Fruit fly (Drosophila melanogaster) whole organism, prepupa: ENCODE results near the gene CG18599.
A peak's percentile ranks its signal among the peaks of the same experiment; 100 is the strongest.

Experiments
- CG10669 ChIP-seq: fragments of 200-800 bp; sonication (Bioruptor generic); optimal IDR thresholded peaks from 3 replicates; lab custom pipeline; 2018; ENCODE audit warnings: missing biosample characterization, mild to moderate bottlenecking, missing genetic modification characterization, moderate library complexity
- CG11294 ChIP-seq: fragments of 200-800 bp; sonication (Bioruptor generic); IDR thresholded peaks from 2 replicates; pipeline ENCODE4 v1.3.6; 2022; ENCODE audit warnings: missing biosample characterization, missing genetic modification characterization
- CG11762 ChIP-seq: fragments of 200-800 bp; sonication (Bioruptor generic); optimal IDR thresholded peaks from 3 replicates; lab custom pipeline; 2016; ENCODE audit warnings: missing biosample characterization, missing genetic modification characterization; ENCODE audit not compliant: insufficient read depth
- CG3032 ChIP-seq: fragments of 200-800 bp; optimal IDR thresholded peaks from 2 replicates; lab custom pipeline; 2019; ENCODE audit warnings: missing biosample characterization, mild to moderate bottlenecking, missing genetic modification characterization, moderate library complexity
- CG31627 ChIP-seq: fragments of 200-800 bp; sonication (Bioruptor generic); optimal IDR thresholded peaks from 3 replicates; lab custom pipeline; 2016; ENCODE audit warnings: missing biosample characterization, missing genetic modification characterization
- CG32006 ChIP-seq: fragments of 200-800 bp; sonication (Bioruptor generic); optimal IDR thresholded peaks from 3 replicates; lab custom pipeline; 2017; ENCODE audit warnings: missing biosample characterization, mild to moderate bottlenecking, missing genetic modification characterization
- CG34406 ChIP-seq: fragments of 200-800 bp; sonication (Bioruptor generic); optimal IDR thresholded peaks from 3 replicates; lab custom pipeline; 2016; ENCODE audit warnings: missing biosample characterization, missing genetic modification characterization
- CG3919 ChIP-seq: fragments of 200-800 bp; sonication (Bioruptor generic); optimal IDR thresholded peaks from 3 replicates; lab custom pipeline; 2016; ENCODE audit warnings: missing biosample characterization, missing genetic modification characterization
- CG4318 ChIP-seq: fragments of 200-800 bp; sonication (Bioruptor generic); optimal IDR thresholded peaks from 3 replicates; lab custom pipeline; 2017; ENCODE audit warnings: missing biosample characterization, mild to moderate bottlenecking, missing genetic modification characterization
- CG6163 ChIP-seq: fragments of 200-800 bp; sonication (Bioruptor generic); IDR thresholded peaks from 3 replicates; pipeline ENCODE4 v1.3.6; 2022; ENCODE audit warnings: missing biosample characterization, missing genetic modification characterization
- CG6276 ChIP-seq: fragments of 200-800 bp; sonication (Bioruptor generic); optimal IDR thresholded peaks from 2 replicates; lab custom pipeline; 2017; ENCODE audit warnings: missing biosample characterization, mild to moderate bottlenecking, missing genetic modification characterization
- CG6792 ChIP-seq: fragments of 200-800 bp; sonication (Bioruptor generic); optimal IDR thresholded peaks from 3 replicates; lab custom pipeline; 2016; ENCODE audit warnings: missing biosample characterization, missing genetic modification characterization
- CG6808 ChIP-seq: fragments of 200-800 bp; sonication (Bioruptor generic); optimal IDR thresholded peaks from 3 replicates; lab custom pipeline; 2017; ENCODE audit warnings: missing biosample characterization, missing genetic modification characterization, mild to moderate bottlenecking, moderate library complexity, missing genetic modification reagents
- CG7368 ChIP-seq: fragments of 200-800 bp; sonication (Bioruptor generic); optimal IDR thresholded peaks from 3 replicates; lab custom pipeline; 2016; ENCODE audit warnings: missing biosample characterization, missing genetic modification characterization
- CG8319 ChIP-seq: fragments of 200-800 bp; sonication (Bioruptor generic); optimal IDR thresholded peaks from 3 replicates; lab custom pipeline; 2016; ENCODE audit warnings: missing biosample characterization, missing genetic modification characterization
- Eip75B ChIP-seq: fragments of 200-800 bp; sonication (Bioruptor generic); optimal IDR thresholded peaks from 3 replicates; lab custom pipeline; 2016; ENCODE audit warnings: missing biosample characterization, missing genetic modification characterization
- Eip78C ChIP-seq: fragments of 200-800 bp; sonication (Bioruptor generic); peaks from one replicate; lab custom pipeline; 2016; ENCODE audit warnings: missing biosample characterization, missing genetic modification characterization
- Eip93F ChIP-seq: fragments of 200-800 bp; sonication (Bioruptor generic); optimal IDR thresholded peaks from 2 replicates; lab custom pipeline; 2016; ENCODE audit warnings: missing biosample characterization, mild to moderate bottlenecking, missing genetic modification characterization
- Ets96B ChIP-seq: fragments of 200-800 bp; optimal IDR thresholded peaks from 2 replicates; lab custom pipeline; 2019; ENCODE audit warnings: missing biosample characterization, mild to moderate bottlenecking, missing genetic modification characterization, moderate library complexity
- Gug ChIP-seq: fragments of 200-800 bp; sonication (Bioruptor generic); IDR thresholded peaks from 2 replicates; pipeline ENCODE4 v1.3.6; 2022; ENCODE audit warnings: missing biosample characterization, missing genetic modification characterization
- Hr38 ChIP-seq: sonication (Bioruptor generic); optimal IDR thresholded peaks from 2 replicates; lab custom pipeline; 2016; ENCODE audit warnings: missing biosample characterization, missing genetic modification characterization
- Hr39 ChIP-seq: fragments of 200-800 bp; sonication (Bioruptor generic); optimal IDR thresholded peaks from 2 replicates; lab custom pipeline; 2016; ENCODE audit warnings: missing biosample characterization, missing genetic modification characterization
- Hr4 ChIP-seq: fragments of 200-800 bp; sonication (Bioruptor generic); optimal IDR thresholded peaks from 3 replicates; lab custom pipeline; 2016; ENCODE audit warnings: missing biosample characterization, missing genetic modification characterization
- Lpt ChIP-seq: fragments of 200-800 bp; sonication (Bioruptor generic); optimal IDR thresholded peaks from 3 replicates; lab custom pipeline; 2016; ENCODE audit warnings: missing biosample characterization, missing genetic modification characterization
- OdsH ChIP-seq: fragments of 200-800 bp; sonication (Bioruptor generic); optimal IDR thresholded peaks from 3 replicates; lab custom pipeline; 2016; ENCODE audit warnings: missing biosample characterization, missing genetic modification characterization
- Smox ChIP-seq: fragments of 200-800 bp; sonication (Bioruptor generic); optimal IDR thresholded peaks from 3 replicates; lab custom pipeline; 2016; ENCODE audit warnings: missing biosample characterization, missing genetic modification characterization
- Sox14 ChIP-seq: fragments of 200-800 bp; sonication (Bioruptor generic); optimal IDR thresholded peaks from 3 replicates; lab custom pipeline; 2016; ENCODE audit warnings: missing biosample characterization, missing genetic modification characterization
- Sox15 ChIP-seq: fragments of 200-800 bp; sonication (Bioruptor generic); optimal IDR thresholded peaks from 3 replicates; lab custom pipeline; 2016; ENCODE audit warnings: missing biosample characterization, missing genetic modification characterization
- achi ChIP-seq: fragments of 200-800 bp; sonication (Bioruptor generic); optimal IDR thresholded peaks from 3 replicates; lab custom pipeline; 2016; ENCODE audit warnings: missing biosample characterization, missing genetic modification characterization
- acj6 ChIP-seq: fragments of 200-800 bp; sonication (Bioruptor generic); optimal IDR thresholded peaks from 3 replicates; lab custom pipeline; 2016; ENCODE audit warnings: missing biosample characterization, missing genetic modification characterization
- cyc ChIP-seq: fragments of 200-800 bp; sonication (Bioruptor generic); optimal IDR thresholded peaks from 3 replicates; lab custom pipeline; 2016; ENCODE audit warnings: missing biosample characterization, missing genetic modification characterization
- dsx ChIP-seq: fragments of 200-800 bp; optimal IDR thresholded peaks from 3 replicates; lab custom pipeline; 2019; ENCODE audit warnings: missing biosample characterization, mild to moderate bottlenecking, missing genetic modification characterization, moderate library complexity; ENCODE audit not compliant: poor library complexity, severe bottlenecking
- esn ChIP-seq: fragments of 200-800 bp; sonication (Bioruptor generic); optimal IDR thresholded peaks from 2 replicates; lab custom pipeline; 2016; ENCODE audit warnings: missing biosample characterization, mild to moderate bottlenecking, missing genetic modification characterization, moderate library complexity
- fd85E ChIP-seq: fragments of 200-800 bp; sonication (Bioruptor generic); optimal IDR thresholded peaks from 3 replicates; lab custom pipeline; 2016; ENCODE audit warnings: missing biosample characterization, missing genetic modification characterization
- lz ChIP-seq: fragments of 200-800 bp; sonication (Bioruptor generic); optimal IDR thresholded peaks from 3 replicates; lab custom pipeline; 2016; ENCODE audit warnings: missing biosample characterization, missing genetic modification characterization
- net ChIP-seq: fragments of 200-800 bp; sonication (Bioruptor generic); optimal IDR thresholded peaks from 3 replicates; lab custom pipeline; 2016; ENCODE audit warnings: missing biosample characterization, missing genetic modification characterization
- pdm3 ChIP-seq: fragments of 200-800 bp; sonication (Bioruptor generic); optimal IDR thresholded peaks from 3 replicates; lab custom pipeline; 2016; ENCODE audit warnings: missing biosample characterization, missing genetic modification characterization
- spab ChIP-seq: fragments of 200-800 bp; sonication (Bioruptor generic); optimal IDR thresholded peaks from 2 replicates; lab custom pipeline; 2017; ENCODE audit warnings: missing biosample characterization, mild to moderate bottlenecking, missing genetic modification characterization, missing genetic modification reagents
- ss ChIP-seq, 2 experiments: fragments of 200-800 bp; sonication (Bioruptor generic); optimal IDR thresholded peaks; 2 replicates in 1 of 2; 3 replicates in 1 of 2; lab custom pipeline; 2017 to 2018; ENCODE audit warnings: mild to moderate bottlenecking in 2 of 2, missing biosample characterization in 2 of 2, missing genetic modification characterization in 2 of 2, moderate library complexity in 1 of 2
- svp ChIP-seq: fragments of 200-800 bp; sonication (Bioruptor generic); peaks from one replicate; lab custom pipeline; 2016; ENCODE audit warnings: missing biosample characterization, missing genetic modification characterization

The CG18599 gene

dm6 chr3R:18266665-18267064 lies 924 bp upstream of the CG18599 start:
- TF ChIP-seq pdm3 (GFP tag; lab: Kevin White, UChicago) (no peak), CG34406 (GFP tag; lab: Kevin White, UChicago) (no peak), CG8319 (GFP tag; lab: Kevin White, UChicago) (no peak), spab (GFP tag; lab: Kevin White, UChicago) (no peak), CG6276 (GFP tag; lab: Kevin White, UChicago) (no peak), Sox15 (GFP tag; lab: Kevin White, UChicago) (no peak), OdsH (no peak), CG4318 (no peak), CG11762 (GFP tag; lab: Kevin White, UChicago) (no peak), Ets96B (tag; lab: Kevin White, UChicago) (no peak), achi (GFP tag; lab: Kevin White, UChicago) (no peak)
- TF ChIP-seq, all 60 proteins: peak for 0

dm6 chr3R:18269744-18270348 lies 2.3 kb downstream of the CG18599 start:
- TF ChIP-seq CG11294 (no peak), pdm3 (GFP tag; lab: Kevin White, UChicago) (no peak), Hr38 (GFP tag; lab: Kevin White, UChicago) (no peak), Eip93F (no peak)

- TF ChIP-seq lz (GFP tag; lab: Kevin White, UChicago), result peak; percentile 36
- peak; percentile 32 for TF ChIP-seq cyc (GFP tag; lab: Kevin White, UChicago)
- peak; percentile 17 for TF ChIP-seq CG31627 (GFP tag; lab: Kevin White, UChicago)
- TF ChIP-seq Sox14 (GFP tag; lab: Kevin White, UChicago), result peak; percentile 17
- TF ChIP-seq net (GFP tag; lab: Kevin White, UChicago), result no peak
- TF ChIP-seq Hr4 (GFP tag; lab: Kevin White, UChicago), result peak; percentile 42
- TF ChIP-seq esn (GFP tag; lab: Kevin White, UChicago), result peak; percentile 29
- TF ChIP-seq acj6 (GFP tag; lab: Kevin White, UChicago), result peak; percentile 30
- no peak for TF ChIP-seq CG8319 (GFP tag; lab: Kevin White, UChicago)
- no peak for TF ChIP-seq Eip75B
- TF ChIP-seq CG6163, result 0 out of 3 replicates have a peak, but pooled peaks have one; percentile 10
- no peak for TF ChIP-seq dsx (GFP tag; lab: Kevin White, UChicago)
- no peak for TF ChIP-seq Hr38 (GFP tag; lab: Kevin White, UChicago)
- no peak for TF ChIP-seq CG11294
- TF ChIP-seq Eip93F, result peak; percentile 42
- TF ChIP-seq Lpt (GFP tag; lab: Kevin White, UChicago), result no peak
- no peak for TF ChIP-seq spab (GFP tag; lab: Kevin White, UChicago)
- no peak for TF ChIP-seq achi (GFP tag; lab: Kevin White, UChicago)
- no peak for TF ChIP-seq CG7368
- TF ChIP-seq CG34406 (GFP tag; lab: Kevin White, UChicago), result no peak
These were observed 6.9 kb downstream of the CG18599 start, which contains the start of the genes Vps39 and eIF1A for dm6 chr3R:18274328-18275098. TSS of gene Vps39 (minus strand) at chr3R:18274446. TSS of gene eIF1A (plus strand) at chr3R:18274665.

dm6 chr3R:18275113-18275782 lies 7.7 kb downstream of the CG18599 start:
- no peak for TF ChIP-seq Smox (GFP tag; lab: Kevin White, UChicago)
- peak in 1 of 2 experiments; percentile 27 for TF ChIP-seq ss (GFP tag; optimal IDR thresholded peaks at IDR 0.05; lab: Kevin White, UChicago)
- peak; percentile 2 for TF ChIP-seq lz (GFP tag; lab: Kevin White, UChicago)
- no peak for TF ChIP-seq CG11762 (GFP tag; lab: Kevin White, UChicago)
- TF ChIP-seq fd85E (GFP tag; lab: Kevin White, UChicago), result no peak
- no peak for TF ChIP-seq CG7368
- TF ChIP-seq CG3919 (GFP tag; lab: Kevin White, UChicago), result no peak
- peak; percentile 30; the same call in 1 of the 2 replicates for TF ChIP-seq Gug (GFP tag; lab: Robert Waterston, UW)
- TF ChIP-seq cyc (GFP tag; lab: Kevin White, UChicago), result no peak
- no peak for TF ChIP-seq Hr4 (GFP tag; lab: Kevin White, UChicago)
- TF ChIP-seq CG3032, result no peak
- TF ChIP-seq Eip93F, result no peak
- TF ChIP-seq CG6808 (GFP tag; lab: Kevin White, UChicago), result no peak
- no peak for TF ChIP-seq svp (GFP tag; lab: Kevin White, UChicago)
- TF ChIP-seq Ets96B (tag; lab: Kevin White, UChicago), result peak; percentile 26
- TF ChIP-seq Hr39 (GFP tag; lab: Kevin White, UChicago), result no peak
- TF ChIP-seq Lpt (GFP tag; lab: Kevin White, UChicago), result no peak
- peak; percentile 36 for TF ChIP-seq Eip78C (GFP tag; lab: Kevin White, UChicago)
- TF ChIP-seq esn (GFP tag; lab: Kevin White, UChicago), result peak; percentile 20
- no peak for TF ChIP-seq Sox15 (GFP tag; lab: Kevin White, UChicago)
- peak; percentile 18 for TF ChIP-seq acj6 (GFP tag; lab: Kevin White, UChicago)
- TF ChIP-seq CG10669, result no peak
- TF ChIP-seq net (GFP tag; lab: Kevin White, UChicago), result peak; percentile 37
- TF ChIP-seq CG6792 (GFP tag; lab: Kevin White, UChicago), result peak; percentile 1
- no peak for TF ChIP-seq CG32006 (GFP tag; lab: Kevin White, UChicago)
